Worm (Caenorhabditis elegans): ENCODE measurements around the gene R11G1.7.
A peak's percentile ranks its signal among the peaks of the same experiment; 100 is the strongest.

Gene R11G1.7

ce11 chrX:3630090-3630489 lies 26.0 kb upstream of the R11G1.7 start:
- no peak for TF ChIP-seq T07F8.4 (tag; optimal IDR thresholded peaks at IDR 0.05)
- TF ChIP-seq nfya-1 (tag; optimal IDR thresholded peaks at IDR 0.05; ENCODE audit: borderline replicate concordance, insufficient read depth) = no peak
- no peak for TF ChIP-seq pbrm-1 (GFP tag; IDR thresholded peaks at IDR 0.05)
- no peak for TF ChIP-seq F10E7.11 (tag; optimal IDR thresholded peaks at IDR 0.05)
- no peak for TF ChIP-seq hlh-12 (tag; optimal IDR thresholded peaks at IDR 0.05)
- no peak for TF ChIP-seq mxl-1 (tag; optimal IDR thresholded peaks at IDR 0.05)
- TF ChIP-seq madf-3 (GFP tag; IDR thresholded peaks at IDR 0.05) = no peak
- TF ChIP-seq F57C9.4 (tag; optimal IDR thresholded peaks at IDR 0.05) = no peak
- TF ChIP-seq attf-6 (GFP tag; IDR thresholded peaks at IDR 0.05) = no peak
- TF ChIP-seq D2030.7 (GFP tag; IDR thresholded peaks at IDR 0.05) = no peak
- TF ChIP-seq Y79H2A.3 (GFP tag; conservative IDR thresholded peaks at IDR 0.05) = no peak
- no peak for TF ChIP-seq efl-1 (GFP tag; optimal IDR thresholded peaks at IDR 0.05)
- TF ChIP-seq sdz-38 (tag; optimal IDR thresholded peaks at IDR 0.05) = no peak
- no peak for TF ChIP-seq K11D2.4 (GFP tag; IDR thresholded peaks at IDR 0.05)
- TF ChIP-seq egl-44 (GFP tag; IDR thresholded peaks at IDR 0.05) = no peak
- no peak for TF ChIP-seq dpl-1 (GFP tag; optimal IDR thresholded peaks at IDR 0.05)
- no peak for TF ChIP-seq akir-1 (GFP tag; optimal IDR thresholded peaks at IDR 0.05)
- TF ChIP-seq snpc-4 (GFP tag; optimal IDR thresholded peaks at IDR 0.05) = no peak
- TF ChIP-seq snpc-4 (tag; optimal IDR thresholded peaks at IDR 0.05) = no peak
- TF ChIP-seq lin-54 (GFP tag; optimal IDR thresholded peaks at IDR 0.05) = no peak

- TF ChIP-seq C17E4.6 (GFP tag; IDR thresholded peaks at IDR 0.05) (no peak), F22D6.2 (tag; optimal IDR thresholded peaks at IDR 0.05) (no peak), K12H6.12 (tag; optimal IDR thresholded peaks at IDR 0.05) (no peak), bed-1 (GFP tag; IDR thresholded peaks at IDR 0.05) (0 out of 2 replicates have a peak, but pooled peaks have one; percentile 52), ztf-28 (GFP tag; IDR thresholded peaks at IDR 0.05) (0 out of 2 replicates have a peak, but pooled peaks have one; percentile 26), dox-1 (GFP tag; IDR thresholded peaks at IDR 0.05) (peak; percentile 59; the same call in 1 of the 2 replicates), hmg-20 (GFP tag; IDR thresholded peaks at IDR 0.05) (peak; percentile 33; the same call in 1 of the 2 replicates), nhr-80 (tag; optimal IDR thresholded peaks at IDR 0.05) (no peak), aptf-2 (GFP tag; conservative IDR thresholded peaks at IDR 0.05) (no peak), egrh-3 (GFP tag; IDR thresholded peaks at IDR 0.05) (no peak), cebp-2 (GFP tag; IDR thresholded peaks at IDR 0.05) (0 out of 2 replicates have a peak, but pooled peaks have one; percentile 54), attf-5 (GFP tag; optimal IDR thresholded peaks at IDR 0.05) (no peak), ekl-4 (GFP tag; IDR thresholded peaks at IDR 0.05) (peak; percentile 74; the same call in 1 of the 2 replicates), B0019.2 (GFP tag; conservative IDR thresholded peaks at IDR 0.05) (peak; percentile 50; the same call in 1 of the 2 replicates), unc-62 (GFP tag; optimal IDR thresholded peaks at IDR 0.05) (peak; percentile 72), pbrm-1 (GFP tag; IDR thresholded peaks at IDR 0.05) (peak; percentile 45), nfyb-1 (GFP tag; IDR thresholded peaks at IDR 0.05) (peak; percentile 51; the same call in 1 of the 2 replicates), madf-6 (GFP tag; IDR thresholded peaks at IDR 0.05) (no peak), zim-3 (tag; optimal IDR thresholded peaks at IDR 0.05) (peak; percentile 42), bed-2 (GFP tag; IDR thresholded peaks at IDR 0.05) (peak; percentile 82; the same call in 1 of the 2 replicates), lin-54 (GFP tag; optimal IDR thresholded peaks at IDR 0.05) (no peak), F33H1.4 (GFP tag; IDR thresholded peaks at IDR 0.05) (0 out of 2 replicates have a peak, but pooled peaks have one; percentile 6), F10E7.11 (tag; optimal IDR thresholded peaks at IDR 0.05) (no peak), ztf-25 (GFP tag; IDR thresholded peaks at IDR 0.05) (peak; percentile 63; the same call in 1 of the 2 replicates), cebp-1 (GFP tag; IDR thresholded peaks at IDR 0.05) (no peak), cebp-1 (tag; optimal IDR thresholded peaks at IDR 0.05) (no peak), aptf-3 (GFP tag; IDR thresholded peaks at IDR 0.05) (peak; percentile 90), F52B5.7 (tag; optimal IDR thresholded peaks at IDR 0.05) (no peak), madf-3 (GFP tag; IDR thresholded peaks at IDR 0.05) (peak; percentile 39; the same call in 1 of the 2 replicates), egl-18 (GFP tag; IDR thresholded peaks at IDR 0.05) (0 out of 2 replicates have a peak, but pooled peaks have one; percentile 15), egl-44 (GFP tag; IDR thresholded peaks at IDR 0.05) (peak; percentile 77; the same call in 1 of the 2 replicates), nhr-120 (GFP tag; IDR thresholded peaks at IDR 0.05) (0 out of 2 replicates have a peak, but pooled peaks have one; percentile 33), T26A5.8 (tag; optimal IDR thresholded peaks at IDR 0.05) (no peak)
These were observed 24.5 kb upstream of the R11G1.7 start for ce11 chrX:3631550-3631949.

All from whole organism, young adult.